Worm (Caenorhabditis elegans) whole organism, early embryonic: ENCODE measurements around the gene C24H11.2.

Experiments
- B0310.2 ChIP-seq: sonication (generic microtip); optimal IDR thresholded peaks from 2 replicates; lab custom pipeline; 2016; ENCODE audit warnings: mild to moderate bottlenecking, missing genetic modification characterization, missing compliant biosample characterization
- F13C5.2 ChIP-seq: sonication (generic microtip); optimal IDR thresholded peaks from 2 replicates; lab custom pipeline; 2017; ENCODE audit warnings: mild to moderate bottlenecking, missing genetic modification characterization, inconsistent platforms, missing compliant biosample characterization
- aly-1 ChIP-seq: sonication (generic microtip); optimal IDR thresholded peaks from 2 replicates; lab custom pipeline; 2016; ENCODE audit warnings: missing genetic modification characterization, missing compliant biosample characterization
- ama-1 ChIP-seq: fragments of 150-350 bp; optimal IDR thresholded peaks from 2 replicates; lab custom pipeline; 2014
- ceh-13 ChIP-seq: fragments of 200-800 bp; sonication (Bioruptor generic); optimal IDR thresholded peaks from 2 replicates; lab custom pipeline; 2018; ENCODE audit warnings: mild to moderate bottlenecking, missing genetic modification characterization, missing compliant biosample characterization
- ceh-36 ChIP-seq: sonication (generic microtip); optimal IDR thresholded peaks from 2 replicates; lab custom pipeline; 2016; ENCODE audit warnings: missing genetic modification characterization, inconsistent platforms, missing compliant biosample characterization
- ets-7 ChIP-seq: sonication (generic microtip); optimal IDR thresholded peaks from 2 replicates; lab custom pipeline; 2016; ENCODE audit warnings: missing genotype, missing genetic modification characterization, missing compliant biosample characterization
- flt-1 ChIP-seq: fragments of 200-800 bp; sonication (Bioruptor generic); IDR thresholded peaks from 2 replicates; pipeline ENCODE4 v1.3.6; 2022; ENCODE audit warnings: missing genetic modification characterization, missing compliant biosample characterization
- hmbx-1 ChIP-seq: sonication (generic microtip); optimal IDR thresholded peaks from 2 replicates; lab custom pipeline; 2016; ENCODE audit warnings: mild to moderate bottlenecking, missing genetic modification characterization, missing compliant biosample characterization
- hmg-4 ChIP-seq: fragments of 200-800 bp; sonication (Bioruptor generic); optimal IDR thresholded peaks from 2 replicates; lab custom pipeline; 2018; ENCODE audit warnings: mild to moderate bottlenecking, missing genetic modification characterization, missing compliant biosample characterization
- hnd-1 ChIP-seq: sonication (generic microtip); optimal IDR thresholded peaks from 2 replicates; lab custom pipeline; 2016; ENCODE audit warnings: missing genetic modification characterization, missing compliant biosample characterization
- pes-1 ChIP-seq: fragments of 200-800 bp; sonication (Bioruptor generic); IDR thresholded peaks from 2 replicates; pipeline ENCODE4 v1.3.6; 2022; ENCODE audit warnings: missing genetic modification reagents, missing genetic modification characterization, missing compliant biosample characterization
- scrt-1 ChIP-seq: fragments of 200-800 bp; sonication (Bioruptor generic); IDR thresholded peaks from 2 replicates; pipeline ENCODE4 v1.3.6; 2022; ENCODE audit warnings: missing genetic modification characterization, missing compliant biosample characterization
- sea-1 ChIP-seq: fragments of 200-800 bp; sonication (Bioruptor generic); conservative IDR thresholded peaks from 2 replicates; pipeline ENCODE4 v1.3.6; 2022; ENCODE audit warnings: missing genetic modification characterization, missing compliant biosample characterization
- tbx-11 ChIP-seq: fragments of 200-800 bp; sonication (Bioruptor generic); IDR thresholded peaks from 2 replicates; pipeline ENCODE4 v1.3.6; 2022; ENCODE audit warnings: missing genetic modification characterization, missing compliant biosample characterization
- tbx-37 ChIP-seq: fragments of 200-800 bp; sonication (Bioruptor generic); conservative IDR thresholded peaks from 2 replicates; pipeline ENCODE4 v1.3.6; 2022; ENCODE audit warnings: missing genetic modification reagents, missing genetic modification characterization, missing compliant biosample characterization
- tra-4 ChIP-seq: sonication (generic microtip); optimal IDR thresholded peaks from 2 replicates; lab custom pipeline; 2017; ENCODE audit warnings: missing genetic modification characterization, missing compliant biosample characterization

Gene C24H11.2

DNA sequence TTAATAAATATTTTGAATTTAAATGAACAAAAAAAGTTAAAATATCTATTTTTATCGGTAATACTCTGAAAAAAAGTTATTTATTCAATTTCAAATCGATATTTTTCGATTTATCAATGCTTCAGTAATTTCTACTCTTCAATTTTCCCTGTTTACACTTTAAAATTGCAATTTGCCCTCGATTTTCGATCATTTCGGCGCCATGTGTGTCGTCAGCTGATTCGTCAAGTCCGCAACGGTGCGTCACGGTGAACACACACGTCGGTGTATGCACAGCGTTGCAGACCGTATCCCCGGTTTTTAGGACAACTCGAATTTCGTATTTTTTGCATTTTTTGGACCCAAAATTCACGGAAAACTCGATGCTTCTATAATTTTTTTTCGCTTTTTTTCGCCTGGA, 31.1 kb upstream of the C24H11.2 start, which contains the start of gene C18D11.3:
Gene C18D11.3 (plus strand): TSS at position 189 of the 400 bp plus-strand sequence.
- TF ChIP-seq F13C5.2 (tag; lab: Kevin White, UChicago) (peak; percentile 64), ceh-36 (tag; lab: Kevin White, UChicago) (no peak)

ce11 chrIII:11822407-11822806, 30.3 kb upstream of the C24H11.2 start, which contains the start of gene maa-1:
Gene maa-1 (minus strand): TSS chrIII:11822526.
- TF ChIP-seq hmg-4 (no peak), F13C5.2 (tag; lab: Kevin White, UChicago) (no peak), tbx-11 (GFP tag; lab: Robert Waterston, UW) (no peak), ets-7 (no peak), hmbx-1 (no peak), sea-1 (GFP tag; lab: Robert Waterston, UW) (no peak), ceh-13 (GFP tag; lab: Kevin White, UChicago) (no peak), hnd-1 (tag; lab: Kevin White, UChicago) (no peak), tra-4 (tag; lab: Kevin White, UChicago) (no peak), ama-1 (lab: Kevin White, UChicago) (no peak), tbx-37 (GFP tag; lab: Robert Waterston, UW) (no peak), B0310.2 (no peak), scrt-1 (GFP tag; lab: Robert Waterston, UW) (no peak), aly-1 (no peak), ceh-36 (tag; lab: Kevin White, UChicago) (no peak), pes-1 (GFP tag; lab: Robert Waterston, UW) (no peak)

DNA sequence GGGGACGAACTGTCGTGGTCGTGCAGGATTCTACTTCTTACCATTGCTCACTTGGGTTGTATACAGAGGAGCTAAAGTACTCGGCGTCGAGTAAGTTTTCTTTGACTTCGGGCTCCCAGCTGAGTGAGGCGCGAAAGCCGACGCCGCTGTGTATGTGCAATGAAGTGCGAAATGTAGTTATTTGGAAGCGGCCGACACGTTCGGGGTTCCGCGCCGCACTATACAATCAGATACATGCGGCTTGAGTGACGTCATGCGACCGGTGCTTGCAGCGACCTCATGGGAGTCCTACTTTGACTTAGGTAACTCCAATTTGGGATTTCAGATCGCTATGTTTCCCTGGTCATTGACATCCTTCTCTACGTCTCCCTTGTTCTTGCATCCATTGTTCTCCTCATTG, 25.7 kb upstream of the C24H11.2 start:
- TF ChIP-seq F13C5.2 (tag; lab: Kevin White, UChicago) (no peak), flt-1 (GFP tag; lab: Robert Waterston, UW) (no peak), tbx-11 (GFP tag; lab: Robert Waterston, UW) (no peak), ceh-36 (tag; lab: Kevin White, UChicago) (no peak), ceh-13 (GFP tag; lab: Kevin White, UChicago) (no peak), aly-1 (no peak), hmg-4 (no peak), scrt-1 (GFP tag; lab: Robert Waterston, UW) (no peak), hmbx-1 (no peak), pes-1 (GFP tag; lab: Robert Waterston, UW) (no peak), tbx-37 (GFP tag; lab: Robert Waterston, UW) (no peak), tra-4 (tag; lab: Kevin White, UChicago) (no peak)

- TF ChIP-seq tbx-37 (GFP tag; lab: Robert Waterston, UW) (no peak), hmg-4 (no peak), sea-1 (GFP tag; lab: Robert Waterston, UW) (no peak), ets-7 (no peak), ceh-36 (tag; lab: Kevin White, UChicago) (no peak), B0310.2 (no peak), ama-1 (lab: Kevin White, UChicago) (no peak), hmbx-1 (no peak), F13C5.2 (tag; lab: Kevin White, UChicago) (no peak), flt-1 (GFP tag; lab: Robert Waterston, UW) (no peak)
These were observed 24.4 kb upstream of the C24H11.2 start, which contains the start of gene C18D11.1 for ce11 chrIII:11816523-11817003. Gene C18D11.1 (plus strand): TSS chrIII:11816573.

DNA sequence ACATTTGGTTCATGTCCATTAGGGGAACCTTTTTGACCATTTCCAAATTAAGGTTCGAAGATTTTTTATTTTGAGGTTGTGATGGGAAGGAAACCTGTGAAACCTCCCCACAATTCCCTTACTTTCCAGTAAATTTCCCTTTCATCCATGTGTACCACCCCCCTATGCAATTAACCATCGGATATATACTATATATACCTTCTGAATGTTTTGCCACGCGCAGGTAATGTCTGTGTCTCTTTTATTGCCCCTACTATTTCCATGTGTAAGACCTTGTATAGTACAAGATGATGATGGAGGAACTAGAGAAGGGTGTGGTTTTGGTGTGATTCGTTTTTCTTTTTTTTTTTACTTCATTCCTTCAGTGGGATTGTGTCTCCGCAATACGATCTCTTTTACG, 22.5 kb upstream of the C24H11.2 start:
- TF ChIP-seq tbx-11 (GFP tag; lab: Robert Waterston, UW) (no peak), hmbx-1 (no peak), F13C5.2 (tag; lab: Kevin White, UChicago) (no peak), sea-1 (GFP tag; lab: Robert Waterston, UW) (no peak), ceh-13 (GFP tag; lab: Kevin White, UChicago) (no peak), B0310.2 (no peak), scrt-1 (GFP tag; lab: Robert Waterston, UW) (no peak), pes-1 (GFP tag; lab: Robert Waterston, UW) (no peak)

ce11 chrIII:11811839-11812238, 19.7 kb upstream of the C24H11.2 start:
- TF ChIP-seq flt-1 (GFP tag; lab: Robert Waterston, UW): no peak
- TF ChIP-seq tra-4 (tag; lab: Kevin White, UChicago): no peak
- TF ChIP-seq ceh-13 (GFP tag; lab: Kevin White, UChicago): no peak
- TF ChIP-seq pes-1 (GFP tag; lab: Robert Waterston, UW): no peak
- TF ChIP-seq tbx-37 (GFP tag; lab: Robert Waterston, UW): no peak
- no peak for TF ChIP-seq ceh-36 (tag; lab: Kevin White, UChicago)
- TF ChIP-seq aly-1: no peak
- TF ChIP-seq scrt-1 (GFP tag; lab: Robert Waterston, UW): no peak
- no peak for TF ChIP-seq ama-1 (lab: Kevin White, UChicago)
- TF ChIP-seq tbx-11 (GFP tag; lab: Robert Waterston, UW): no peak
- no peak for TF ChIP-seq hmg-4
- no peak for TF ChIP-seq F13C5.2 (tag; lab: Kevin White, UChicago)
- TF ChIP-seq hmbx-1: no peak
- TF ChIP-seq ets-7: no peak
- no peak for TF ChIP-seq sea-1 (GFP tag; lab: Robert Waterston, UW)
- TF ChIP-seq hnd-1 (tag; lab: Kevin White, UChicago): no peak
- no peak for TF ChIP-seq B0310.2

ce11 chrIII:11810447-11810846, 18.3 kb upstream of the C24H11.2 start, which contains the start of gene C18D11.6:
Gene C18D11.6 (plus strand): TSS chrIII:11810556.
- TF ChIP-seq sea-1 (GFP tag; lab: Robert Waterston, UW) (no peak), ama-1 (lab: Kevin White, UChicago) (no peak), aly-1 (no peak), hmg-4 (no peak), tra-4 (tag; lab: Kevin White, UChicago) (no peak), ceh-36 (tag; lab: Kevin White, UChicago) (no peak), tbx-37 (GFP tag; lab: Robert Waterston, UW) (no peak), B0310.2 (no peak), tbx-11 (GFP tag; lab: Robert Waterston, UW) (no peak), ets-7 (no peak), flt-1 (GFP tag; lab: Robert Waterston, UW) (no peak), hmbx-1 (no peak), scrt-1 (GFP tag; lab: Robert Waterston, UW) (no peak), pes-1 (GFP tag; lab: Robert Waterston, UW) (no peak), F13C5.2 (tag; lab: Kevin White, UChicago) (no peak)
